Fruit fly (Drosophila melanogaster): Measurements from ENCODE around the gene CG32726.

CG32726 gene

dm6 chrX:7415027-7415426 is 10.5 kb downstream of the CG32726 start (continued):
- TF ChIP-seq MTF-1 (GFP tag; optimal IDR thresholded peaks at IDR 0.05; ENCODE audit: borderline replicate concordance) (no peak), Dll (GFP tag; IDR thresholded peaks at IDR 0.05; ENCODE audit: partially characterized antibody) (no peak), CG15073 (GFP tag; optimal IDR thresholded peaks at IDR 0.05) (no peak), Dip2 (GFP tag; IDR thresholded peaks at IDR 0.05) (no peak), disco-r (GFP tag; optimal IDR thresholded peaks at IDR 0.05) (no peak), CG11093 (GFP tag; IDR thresholded peaks at IDR 0.05) (no peak), dmrt11E (tag; optimal IDR thresholded peaks at IDR 0.05) (peak; percentile 37), ERR (GFP tag; optimal IDR thresholded peaks at IDR 0.05) (no peak), dati (GFP tag; IDR thresholded peaks at IDR 0.05) (no peak), CG31441 (GFP tag; IDR thresholded peaks at IDR 0.05) (peak; percentile 24; the same call in 1 of the 2 replicates), Vsx1 (GFP tag; optimal IDR thresholded peaks at IDR 0.05) (no peak), gt (GFP tag; IDR thresholded peaks at IDR 0.05) (no peak), cato (GFP tag; optimal IDR thresholded peaks at IDR 0.05; ENCODE audit: borderline replicate concordance) (no peak), CG8478 (optimal IDR thresholded peaks at IDR 0.05) (no peak), vnd (GFP tag; IDR thresholded peaks at IDR 0.05; ENCODE audit: partially characterized antibody) (no peak), esg (GFP tag; conservative IDR thresholded peaks at IDR 0.05) (no peak), tx (GFP tag; optimal IDR thresholded peaks at IDR 0.05) (no peak), Dfd (GFP tag; optimal IDR thresholded peaks at IDR 0.05) (no peak), CG6689 (GFP tag; IDR thresholded peaks at IDR 0.05) (peak; percentile 37; the same call in 1 of the 2 replicates), pfk (GFP tag; optimal IDR thresholded peaks at IDR 0.05) (no peak), CG14014 (GFP tag; IDR thresholded peaks at IDR 0.05) (no peak), klu (GFP tag; IDR thresholded peaks at IDR 0.05) (no peak), CG7357 (GFP tag; IDR thresholded peaks at IDR 0.05) (no peak), ATbp (GFP tag; optimal IDR thresholded peaks at IDR 0.05) (no peak), CG18011 (GFP tag; optimal IDR thresholded peaks at IDR 0.05) (no peak), lbe (GFP tag; optimal IDR thresholded peaks at IDR 0.05) (no peak), lmd (GFP tag; IDR thresholded peaks at IDR 0.05) (peak; percentile 8; the same call in 1 of the 2 replicates), unc-4 (GFP tag; IDR thresholded peaks at IDR 0.05; ENCODE audit: partially characterized antibody) (no peak), kni (GFP tag; optimal IDR thresholded peaks at IDR 0.05) (no peak), twi (tag; optimal IDR thresholded peaks at IDR 0.05) (no peak), CG1832 (GFP tag; optimal IDR thresholded peaks at IDR 0.05) (no peak), jumu (GFP tag; optimal IDR thresholded peaks at IDR 0.05) (no peak), prd (optimal IDR thresholded peaks at IDR 0.05) (no peak), prd (GFP tag; IDR thresholded peaks at IDR 0.05) (no peak; the same call in 2 of the 3 replicates), Ets97D (GFP tag; optimal IDR thresholded peaks at IDR 0.05) (no peak), CG17361 (GFP tag; IDR thresholded peaks at IDR 0.05) (no peak), Hsf (GFP tag; optimal IDR thresholded peaks at IDR 0.05) (no peak), Doc3 (GFP tag; IDR thresholded peaks at IDR 0.05; ENCODE audit: partially characterized antibody) (no peak), CG11560 (tag; IDR thresholded peaks at IDR 0.05) (no peak), stc (GFP tag; IDR thresholded peaks at IDR 0.05) (no peak), CG10462 (GFP tag; optimal IDR thresholded peaks at IDR 0.05) (no peak), CG11247 (GFP tag; IDR thresholded peaks at IDR 0.05) (no peak), CG12299 (tag; optimal IDR thresholded peaks at IDR 0.05) (no peak), ken (GFP tag; IDR thresholded peaks at IDR 0.05) (0 out of 3 replicates have a peak, but pooled peaks have one; percentile 4), CG7928 (GFP tag; optimal IDR thresholded peaks at IDR 0.05) (no peak), Abd-B (GFP tag; optimal IDR thresholded peaks at IDR 0.05) (no peak), CG14710 (tag; optimal IDR thresholded peaks at IDR 0.05) (no peak), mld (GFP tag; IDR thresholded peaks at IDR 0.05; ENCODE audit: partially characterized antibody) (no peak), lilli (GFP tag; optimal IDR thresholded peaks at IDR 0.05) (no peak), dmrt99B (tag; optimal IDR thresholded peaks at IDR 0.05) (peak; percentile 35), sens (GFP tag) (peak; percentile 84), nmo (GFP tag; optimal IDR thresholded peaks at IDR 0.05) (no peak)

All from whole organism, embryonic.